Worm (Caenorhabditis elegans): ENCODE measurements around the gene C39E9.12.
A peak's percentile ranks its signal among the peaks of the same experiment; 100 is the strongest.

- TF ChIP-seq ceh-16 (tag; optimal IDR thresholded peaks at IDR 0.05) (no peak), fkh-10 (GFP tag; optimal IDR thresholded peaks at IDR 0.05) (no peak), nfya-1 (tag; optimal IDR thresholded peaks at IDR 0.05; ENCODE audit: insufficient read depth) (peak; percentile 77), unc-62 (GFP tag; optimal IDR thresholded peaks at IDR 0.05) (no peak), egl-27 (tag; optimal IDR thresholded peaks at IDR 0.05) (no peak), elt-2 (tag; optimal IDR thresholded peaks at IDR 0.05) (peak; percentile 29), pqm-1 (tag; optimal IDR thresholded peaks at IDR 0.05) (peak; percentile 14), sea-2 (GFP tag; optimal IDR thresholded peaks at IDR 0.05) (no peak), fkh-2 (tag; optimal IDR thresholded peaks at IDR 0.05) (no peak), nhr-28 (tag; optimal IDR thresholded peaks at IDR 0.05) (no peak), nhr-76 (tag; optimal IDR thresholded peaks at IDR 0.05) (no peak), ama-1 (optimal IDR thresholded peaks at IDR 0.05) (no peak)
Measured at ce11 chrIV:13098652-13099051, 4.8 kb downstream of the C39E9.12 start, which contains the start of the genes dli-1, tin-9.2 and exos-4.1.
